Fruit fly (Drosophila melanogaster): Measurements from ENCODE around the gene CG15169.

CG15169 gene

DNA sequence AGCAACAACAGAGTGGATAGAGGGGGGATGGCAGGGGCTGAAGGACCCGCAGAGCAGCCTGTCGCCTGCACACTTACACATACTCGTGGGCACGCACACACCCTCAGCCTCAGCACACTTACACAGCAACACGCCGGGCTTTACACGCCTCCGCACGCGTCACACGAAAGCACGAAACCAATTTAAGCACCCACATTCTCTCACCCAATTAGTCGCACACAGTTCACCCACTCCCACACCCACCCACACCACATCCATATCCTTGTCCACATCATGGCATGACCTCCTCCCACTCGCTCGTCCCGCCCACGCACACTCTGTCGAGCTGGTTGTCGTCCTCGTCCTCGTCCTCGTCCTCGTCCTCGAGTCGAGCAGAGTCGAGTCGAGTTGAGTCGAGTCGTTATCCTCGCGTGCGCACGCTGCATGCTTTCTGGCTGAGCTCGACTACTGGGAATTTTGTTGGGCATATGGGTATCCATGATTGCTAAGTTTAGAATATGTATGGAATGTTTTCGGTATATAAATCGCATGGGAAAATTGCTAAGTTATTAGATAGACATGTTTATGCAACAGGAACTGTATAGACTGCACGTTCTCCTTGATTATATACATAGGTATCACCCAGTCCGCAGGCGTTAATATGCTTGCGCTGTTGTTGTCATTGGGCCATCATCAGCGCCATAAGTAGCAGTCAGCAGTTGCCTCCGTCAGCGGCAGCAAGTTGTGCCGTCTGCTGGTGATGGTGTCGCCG lies 21.2 kb downstream of the CG15169 start (continued):
- TF ChIP-seq unpg (GFP tag; optimal IDR thresholded peaks at IDR 0.05) (peak; percentile 74), sens (GFP tag) (peak; percentile 95), Ets97D (GFP tag; optimal IDR thresholded peaks at IDR 0.05) (peak; percentile 42), CG9797 (GFP tag; optimal IDR thresholded peaks at IDR 0.05) (no peak), CG9876 (GFP tag; optimal IDR thresholded peaks at IDR 0.05) (peak; percentile 62), br (optimal IDR thresholded peaks at IDR 0.05) (no peak), ara (GFP tag; IDR thresholded peaks at IDR 0.05) (peak; percentile 80), CG3163 (GFP tag; optimal IDR thresholded peaks at IDR 0.05) (peak; percentile 44), Atf-2 (GFP tag; optimal IDR thresholded peaks at IDR 0.05) (peak; percentile 76), CG9817 (tag; optimal IDR thresholded peaks at IDR 0.05) (peak; percentile 76), Nf-YC (tag; optimal IDR thresholded peaks at IDR 0.05) (peak; percentile 43), MTF-1 (GFP tag; optimal IDR thresholded peaks at IDR 0.05; ENCODE audit: borderline replicate concordance) (peak; percentile 33), Doc2 (GFP tag; IDR thresholded peaks at IDR 0.05) (no peak), Kr (GFP tag; optimal IDR thresholded peaks at IDR 0.05) (no peak), CG13894 (tag; optimal IDR thresholded peaks at IDR 0.05) (peak; percentile 87), CG17829 (tag; optimal IDR thresholded peaks at IDR 0.05) (peak; percentile 67), CG3838 (GFP tag; optimal IDR thresholded peaks at IDR 0.05) (no peak), Antp (GFP tag; optimal IDR thresholded peaks at IDR 0.05) (peak; percentile 86), CG13424 (tag; optimal IDR thresholded peaks at IDR 0.05) (peak; percentile 80), PHDP (tag; optimal IDR thresholded peaks at IDR 0.05) (peak; percentile 80), CG7839 (tag; optimal IDR thresholded peaks at IDR 0.05) (peak; percentile 89), CG7963 (GFP tag; IDR thresholded peaks at IDR 0.05; ENCODE audit: partially characterized antibody) (no peak), CG10462 (GFP tag; optimal IDR thresholded peaks at IDR 0.05) (peak; percentile 3), gro (GFP tag; optimal IDR thresholded peaks at IDR 0.05) (peak; percentile 81), CG6689 (GFP tag; IDR thresholded peaks at IDR 0.05) (peak; percentile 85), dan (GFP tag; IDR thresholded peaks at IDR 0.05) (no peak), Hr51 (GFP tag; optimal IDR thresholded peaks at IDR 0.05) (peak; percentile 81 to 85), Eip74EF (GFP tag; optimal IDR thresholded peaks at IDR 0.05) (peak in 1 of 2 experiments; percentile 53), Pdp1 (GFP tag; optimal IDR thresholded peaks at IDR 0.05) (peak; percentile 77), B-H2 (GFP tag; optimal IDR thresholded peaks at IDR 0.05) (no peak), Nf-YA (GFP tag; IDR thresholded peaks at IDR 0.05) (peak; percentile 64; the same call in 1 of the 2 replicates), Atf6 (GFP tag; IDR thresholded peaks at IDR 0.05) (peak; percentile 92), Six4 (GFP tag; optimal IDR thresholded peaks at IDR 0.05) (peak; percentile 47), CG12236 (GFP tag; optimal IDR thresholded peaks at IDR 0.05) (peak; percentile 25), CG12769 (tag; optimal IDR thresholded peaks at IDR 0.05) (peak; percentile 95), lmd (GFP tag; IDR thresholded peaks at IDR 0.05) (peak; percentile 88), CG15514 (GFP tag; optimal IDR thresholded peaks at IDR 0.05) (peak; percentile 63), Fer2 (tag; optimal IDR thresholded peaks at IDR 0.05) (no peak), az2 (GFP tag; optimal IDR thresholded peaks at IDR 0.05) (peak; percentile 72), CG4360 (GFP tag; IDR thresholded peaks at IDR 0.05) (peak; percentile 36; the same call in 1 of the 2 replicates), phol (tag; optimal IDR thresholded peaks at IDR 0.05) (peak; percentile 71), CG7372 (GFP tag; IDR thresholded peaks at IDR 0.05) (peak; percentile 79), ken (GFP tag; IDR thresholded peaks at IDR 0.05) (peak; percentile 86), CG11093 (GFP tag; IDR thresholded peaks at IDR 0.05) (peak; percentile 84), sisA (GFP tag; IDR thresholded peaks at IDR 0.05) (peak; percentile 87), lola (GFP tag; optimal IDR thresholded peaks at IDR 0.05) (peak in 1 of 3 experiments; percentile 43), CkIIα-i1 (GFP tag; IDR thresholded peaks at IDR 0.05) (no peak), hkb (optimal IDR thresholded peaks at IDR 0.05) (no peak), hkb (GFP tag; IDR thresholded peaks at IDR 0.05) (peak; percentile 81)

All from whole organism, embryonic.